Fruit fly (Drosophila melanogaster) whole organism, embryonic: Measurements from ENCODE around the gene CG33299.

Experiments
- Adf1 ChIP-seq: fragments of 200-800 bp; sonication (Bioruptor generic); IDR thresholded peaks from 2 replicates; pipeline ENCODE4 v1.3.6; 2022; ENCODE audit warnings: missing biosample characterization, missing genetic modification characterization
- Atf6 ChIP-seq: fragments of 200-800 bp; sonication (Bioruptor generic); IDR thresholded peaks from 2 replicates; pipeline ENCODE4 v1.3.6; 2022; ENCODE audit warnings: missing biosample characterization, missing genetic modification characterization
- B-H2 ChIP-seq: fragments of 200-800 bp; sonication (Bioruptor generic); optimal IDR thresholded peaks from 2 replicates; lab custom pipeline; 2018; ENCODE audit warnings: missing biosample characterization, mild to moderate bottlenecking, missing genetic modification characterization
- CG1024 ChIP-seq: fragments of 200-800 bp; sonication (Bioruptor generic); IDR thresholded peaks from 2 replicates; pipeline ENCODE4 v1.3.6; 2022; ENCODE audit warnings: missing biosample characterization, missing genetic modification characterization
- CG10565 ChIP-seq: fragments of 200-800 bp; sonication (Bioruptor generic); optimal IDR thresholded peaks from 3 replicates; lab custom pipeline; 2016; ENCODE audit warnings: missing biosample characterization, mild to moderate bottlenecking, missing genetic modification characterization
- CG11456 ChIP-seq: fragments of 200-800 bp; sonication (Bioruptor generic); IDR thresholded peaks from 3 replicates; pipeline ENCODE4 v1.3.6; 2022; ENCODE audit warnings: missing biosample characterization, missing genetic modification characterization
- CG12391 ChIP-seq: fragments of 200-800 bp; sonication (Bioruptor generic); optimal IDR thresholded peaks from 3 replicates; lab custom pipeline; 2018; ENCODE audit warnings: missing biosample characterization, mild to moderate bottlenecking, missing genetic modification characterization, moderate library complexity
- CG12744 ChIP-seq: fragments of 200-800 bp; sonication (Bioruptor generic); optimal IDR thresholded peaks from 2 replicates; lab custom pipeline; 2016; ENCODE audit warnings: missing biosample characterization, missing genetic modification characterization
- CG14860 ChIP-seq: fragments of 200-800 bp; sonication (Bioruptor generic); IDR thresholded peaks from 3 replicates; pipeline ENCODE4 v1.3.6; 2022; ENCODE audit warnings: missing biosample characterization, missing genetic modification characterization; ENCODE audit not compliant: partially characterized antibody
- CG15601 ChIP-seq: fragments of 200-800 bp; sonication (Bioruptor generic); optimal IDR thresholded peaks from 3 replicates; lab custom pipeline; 2019; ENCODE audit warnings: missing biosample characterization, mild to moderate bottlenecking, missing genetic modification characterization, moderate library complexity
- CG1602 ChIP-seq: fragments of 200-800 bp; sonication (Bioruptor generic); optimal IDR thresholded peaks from 3 replicates; lab custom pipeline; 2016; ENCODE audit warnings: missing biosample characterization, missing genetic modification characterization
- CG17612 ChIP-seq: fragments of 200-800 bp; sonication (Bioruptor generic); IDR thresholded peaks from 2 replicates; pipeline ENCODE4 v1.3.6; 2022; ENCODE audit warnings: missing biosample characterization, missing genetic modification characterization
- CG17829 ChIP-seq: fragments of 200-800 bp; optimal IDR thresholded peaks from 2 replicates; lab custom pipeline; 2019; ENCODE audit warnings: missing biosample characterization, mild to moderate bottlenecking, missing genetic modification characterization, moderate library complexity
- CG18476 ChIP-seq: fragments of 200-800 bp; sonication (Bioruptor generic); optimal IDR thresholded peaks from 2 replicates; lab custom pipeline; 2016; ENCODE audit warnings: missing biosample characterization, mild to moderate bottlenecking, missing genetic modification characterization
- CG34376 ChIP-seq: fragments of 200-800 bp; sonication (Bioruptor generic); optimal IDR thresholded peaks from 2 replicates; lab custom pipeline; 2018; ENCODE audit warnings: missing biosample characterization, mild to moderate bottlenecking, missing genetic modification characterization
- CG3726 ChIP-seq: fragments of 200-800 bp; sonication (Bioruptor generic); IDR thresholded peaks from 3 replicates; pipeline ENCODE4, ENCODE4 v1.3.6; 2022; ENCODE audit warnings: missing biosample characterization, missing genetic modification characterization
- CG4360 ChIP-seq: fragments of 200-800 bp; sonication (Bioruptor generic); IDR thresholded peaks from 2 replicates; pipeline ENCODE4 v1.3.6; 2022; ENCODE audit warnings: missing biosample characterization, missing genetic modification characterization
- CG4404 ChIP-seq: fragments of 200-800 bp; sonication (Bioruptor generic); IDR thresholded peaks from 2 replicates; pipeline ENCODE4 v1.3.6; 2022; ENCODE audit warnings: missing biosample characterization, missing genetic modification characterization
- CG4707 ChIP-seq: fragments of 200-800 bp; sonication (Bioruptor generic); optimal IDR thresholded peaks from 2 replicates; lab custom pipeline; 2018; ENCODE audit warnings: missing biosample characterization, mild to moderate bottlenecking, missing genetic modification characterization, moderate library complexity
- CG4854 ChIP-seq: fragments of 200-800 bp; sonication (Bioruptor generic); optimal IDR thresholded peaks from 2 replicates; lab custom pipeline; 2016; ENCODE audit warnings: missing biosample characterization, missing genetic modification characterization, inconsistent platforms
- CG8359 ChIP-seq: fragments of 200-800 bp; sonication (Bioruptor generic); optimal IDR thresholded peaks from 2 replicates; lab custom pipeline; 2017; ENCODE audit warnings: missing biosample characterization, mild to moderate bottlenecking, missing genetic modification characterization, borderline replicate concordance
- CG9215 ChIP-seq: fragments of 200-800 bp; sonication (Bioruptor generic); IDR thresholded peaks from 2 replicates; pipeline ENCODE4 v1.3.6; 2022; ENCODE audit warnings: missing biosample characterization, missing genetic modification characterization
- CG9876 ChIP-seq: fragments of 200-800 bp; sonication (Bioruptor generic); optimal IDR thresholded peaks from 2 replicates; lab custom pipeline; 2016; ENCODE audit warnings: missing biosample characterization, missing genetic modification characterization
- D ChIP-seq, 2 experiments: fragments of 200-800 bp in 1 of 2; fragments of >200 bp in 1 of 2; sonication (Bioruptor generic) in 1 of 2; optimal IDR thresholded peaks; 2 replicates in 1 of 2; 3 replicates in 1 of 2; lab custom pipeline; 2017; ENCODE audit warnings: mild to moderate bottlenecking in 1 of 2, missing biosample characterization in 1 of 2, missing genetic modification characterization in 1 of 2, missing genetic modification reagents in 1 of 2
- Drgx ChIP-seq: fragments of 200-800 bp; sonication (Bioruptor generic); IDR thresholded peaks from 2 replicates; pipeline ENCODE4 v1.3.6; 2022; ENCODE audit warnings: missing biosample characterization, missing genetic modification characterization
- Eip74EF ChIP-seq, 2 experiments: fragments of 200-800 bp in 1 of 2; fragments of >200 bp in 1 of 2; sonication (Bioruptor generic) in 1 of 2; optimal IDR thresholded peaks; 2 replicates each; lab custom pipeline; 2017 to 2019; ENCODE audit warnings: missing biosample characterization in 2 of 2, missing genetic modification characterization in 2 of 2, mild to moderate bottlenecking in 1 of 2, moderate library complexity in 1 of 2
- Ets65A ChIP-seq: fragments of 200-800 bp; sonication (Bioruptor generic); peaks from one replicate; lab custom pipeline; 2016; ENCODE audit warnings: missing biosample characterization, missing genetic modification characterization
- Ets97D ChIP-seq: fragments of 200-800 bp; sonication (Bioruptor generic); optimal IDR thresholded peaks from 3 replicates; lab custom pipeline; 2016; ENCODE audit warnings: missing biosample characterization, missing genetic modification characterization
- Hey ChIP-seq: fragments of 200-800 bp; sonication (Bioruptor generic); optimal IDR thresholded peaks from 3 replicates; lab custom pipeline; 2018; ENCODE audit warnings: missing biosample characterization, mild to moderate bottlenecking, missing genetic modification characterization
- HmgZ ChIP-seq: fragments of 200-800 bp; sonication (Bioruptor generic); optimal IDR thresholded peaks from 2 replicates; lab custom pipeline; 2018; ENCODE audit warnings: missing biosample characterization, mild to moderate bottlenecking, missing genetic modification characterization
- Hsf ChIP-seq: fragments of 200-800 bp; sonication (Bioruptor generic); optimal IDR thresholded peaks from 3 replicates; lab custom pipeline; 2016; ENCODE audit warnings: missing biosample characterization, missing genetic modification characterization
- NC2β ChIP-seq: fragments of 200-800 bp; sonication (Bioruptor generic); optimal IDR thresholded peaks from 2 replicates; lab custom pipeline; 2016; ENCODE audit warnings: missing biosample characterization, missing genetic modification characterization
- Oli ChIP-seq: fragments of 200-800 bp; sonication (Bioruptor generic); optimal IDR thresholded peaks from 2 replicates; lab custom pipeline; 2018; ENCODE audit warnings: missing biosample characterization, mild to moderate bottlenecking, missing genetic modification characterization, moderate library complexity
- Optix ChIP-seq: fragments of 200-800 bp; sonication (Bioruptor generic); IDR thresholded peaks from 3 replicates; pipeline ENCODE4 v1.3.6; 2022; ENCODE audit warnings: missing biosample characterization, missing genetic modification characterization
- Pdp1 ChIP-seq, 2 experiments: fragments of 200-800 bp; sonication (Bioruptor generic); optimal IDR thresholded peaks; 3 replicates each; lab custom pipeline; 2016; ENCODE audit warnings: missing biosample characterization in 2 of 2, missing genetic modification characterization in 2 of 2, mild to moderate bottlenecking in 1 of 2, moderate library complexity in 1 of 2
- Ptx1 ChIP-seq: fragments of 200-800 bp; sonication (Bioruptor generic); IDR thresholded peaks from 2 replicates; pipeline ENCODE4 v1.3.6; 2022; ENCODE audit warnings: missing biosample characterization, missing genetic modification characterization
- Rfx ChIP-seq: fragments of 200-800 bp; sonication (Bioruptor generic); IDR thresholded peaks from 2 replicates; pipeline ENCODE4 v1.3.6; 2022; ENCODE audit warnings: missing biosample characterization, missing genetic modification characterization
- Sry-β ChIP-seq: fragments of 200-800 bp; sonication (Bioruptor generic); optimal IDR thresholded peaks from 2 replicates; lab custom pipeline; 2018; ENCODE audit warnings: missing biosample characterization, mild to moderate bottlenecking, missing genetic modification characterization, moderate library complexity
- al ChIP-seq: fragments of 200-800 bp; sonication (Bioruptor generic); IDR thresholded peaks from 2 replicates; pipeline ENCODE4 v1.3.6; 2022; ENCODE audit warnings: missing biosample characterization, missing genetic modification characterization
- bigmax ChIP-seq: fragments of 200-800 bp; sonication (Bioruptor generic); optimal IDR thresholded peaks from 2 replicates; lab custom pipeline; 2018; ENCODE audit warnings: missing biosample characterization, mild to moderate bottlenecking, missing genetic modification characterization
- bowl ChIP-seq: fragments of 200-800 bp; sonication (Bioruptor generic); IDR thresholded peaks from 2 replicates; pipeline ENCODE4 v1.3.6; 2022; ENCODE audit warnings: missing biosample characterization, missing genetic modification characterization
- danr ChIP-seq: fragments of 200-800 bp; sonication (Bioruptor generic); IDR thresholded peaks from 2 replicates; pipeline ENCODE4 v1.3.6; 2022; ENCODE audit warnings: missing biosample characterization, missing genetic modification characterization
- eve ChIP-seq, 2 experiments: fragments of >200 bp; optimal IDR thresholded peaks; 2 replicates each; lab custom pipeline; 2017; ENCODE audit warnings: missing biosample characterization in 2 of 2, missing genetic modification characterization in 2 of 2
- fd96Cb ChIP-seq: fragments of 200-800 bp; sonication (Bioruptor generic); optimal IDR thresholded peaks from 2 replicates; lab custom pipeline; 2018; ENCODE audit warnings: missing biosample characterization, mild to moderate bottlenecking, missing genetic modification characterization, moderate library complexity
- gce ChIP-seq: fragments of 200-800 bp; sonication (Bioruptor generic); IDR thresholded peaks from 3 replicates; pipeline ENCODE4 v1.3.6; 2022; ENCODE audit warnings: missing biosample characterization, missing genetic modification characterization
- grn ChIP-seq: fragments of 200-800 bp; sonication (Bioruptor generic); optimal IDR thresholded peaks from 3 replicates; lab custom pipeline; 2017; ENCODE audit warnings: missing biosample characterization, missing genetic modification characterization
- insv ChIP-seq, 2 experiments: fragments of 200-800 bp; sonication (Bioruptor generic); optimal IDR thresholded peaks; 3 replicates each; lab custom pipeline; 2016 to 2018; ENCODE audit warnings: missing biosample characterization in 2 of 2, missing genetic modification characterization in 2 of 2
- kah ChIP-seq: fragments of 200-800 bp; sonication (Bioruptor generic); optimal IDR thresholded peaks from 2 replicates; lab custom pipeline; 2018; ENCODE audit warnings: missing biosample characterization, mild to moderate bottlenecking, missing genetic modification characterization
- lmd ChIP-seq: fragments of 200-800 bp; sonication (Bioruptor generic); IDR thresholded peaks from 2 replicates; pipeline ENCODE4 v1.3.6; 2022; ENCODE audit warnings: missing biosample characterization, missing genetic modification characterization
- shn ChIP-seq: fragments of 200-800 bp; sonication (Bioruptor generic); optimal IDR thresholded peaks from 3 replicates; lab custom pipeline; 2016; ENCODE audit warnings: missing biosample characterization, missing genetic modification characterization
- slbo ChIP-seq: fragments of 200-800 bp; sonication (Bioruptor generic); IDR thresholded peaks from 2 replicates; pipeline ENCODE4 v1.3.6; 2022; ENCODE audit warnings: missing biosample characterization, missing genetic modification characterization

Gene CG33299

DNA sequence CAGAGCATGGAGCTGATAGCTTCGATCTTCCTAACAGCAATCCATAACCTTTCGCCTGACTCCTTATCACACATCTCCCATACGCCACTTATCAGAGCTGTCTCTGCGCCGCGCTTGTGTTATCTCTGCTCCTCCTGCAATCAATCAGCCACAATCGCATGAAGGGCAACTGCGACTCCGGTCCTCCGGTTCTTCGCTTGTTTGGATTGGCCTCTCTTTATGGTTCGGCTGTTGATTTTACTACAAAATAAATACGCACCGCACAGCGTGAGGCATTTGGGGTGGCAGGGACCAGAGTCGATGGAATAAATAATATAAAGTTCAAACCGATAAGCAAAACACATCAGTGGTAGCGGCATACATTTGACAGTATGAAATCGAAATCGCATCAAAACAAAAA is 23.3 kb upstream of the CG33299 start (continued):
- TF ChIP-seq fd96Cb (tag; lab: Kevin White, UChicago) = peak; percentile 47
- peak; percentile 77 for TF ChIP-seq CG15601 (tag; lab: Kevin White, UChicago)
- TF ChIP-seq insv (GFP tag; optimal IDR thresholded peaks at IDR 0.05; lab: Kevin White, UChicago) = no peak
- no peak for TF ChIP-seq HmgZ (tag; lab: Kevin White, UChicago)
- TF ChIP-seq CG10565 (GFP tag; lab: Kevin White, UChicago) = no peak
- no peak for TF ChIP-seq CG14860 (GFP tag; lab: Robert Waterston, UW)
- no peak for TF ChIP-seq slbo
- peak; percentile 16 for TF ChIP-seq Hey (tag; lab: Kevin White, UChicago)
- no peak for TF ChIP-seq CG17612 (GFP tag; lab: Robert Waterston, UW)
- TF ChIP-seq CG12391 (tag; lab: Kevin White, UChicago) = peak; percentile 13
- TF ChIP-seq shn = peak; percentile 49
- no peak for TF ChIP-seq eve (GFP tag; optimal IDR thresholded peaks at IDR 0.05; lab: Kevin White, UChicago)
- peak; percentile 50 for TF ChIP-seq CG4404 (GFP tag; lab: Robert Waterston, UW)
- no peak for TF ChIP-seq al
- TF ChIP-seq CG9876 (GFP tag; lab: Kevin White, UChicago) = peak; percentile 48
- TF ChIP-seq Sry-β (GFP tag; lab: Kevin White, UChicago) = peak; percentile 41
- no peak for TF ChIP-seq D (optimal IDR thresholded peaks at IDR 0.05; lab: Kevin White, UChicago)
- TF ChIP-seq D (GFP tag; optimal IDR thresholded peaks at IDR 0.05; lab: Kevin White, UChicago) = peak; percentile 77
- TF ChIP-seq Oli = no peak
- TF ChIP-seq Pdp1 (GFP tag; optimal IDR thresholded peaks at IDR 0.05; lab: Kevin White, UChicago) = peak; percentile 39 to 73
- peak; percentile 19; the same call in 1 of the 2 replicates for TF ChIP-seq Atf6
- no peak for TF ChIP-seq lmd (GFP tag; lab: Robert Waterston, UW)
- TF ChIP-seq CG11456 (GFP tag; lab: Robert Waterston, UW) = 0 out of 3 replicates have a peak, but pooled peaks have one; percentile 47
- TF ChIP-seq bowl = no peak
- TF ChIP-seq Rfx (GFP tag; lab: Robert Waterston, UW) = peak; percentile 48
- TF ChIP-seq Eip74EF (GFP tag; optimal IDR thresholded peaks at IDR 0.05; lab: Kevin White, UChicago) = no peak
- TF ChIP-seq danr (GFP tag; lab: Robert Waterston, UW) = peak; percentile 42
- TF ChIP-seq CG4854 (GFP tag; lab: Kevin White, UChicago) = peak; percentile 20
- TF ChIP-seq CG8359 = peak; percentile 67
- TF ChIP-seq CG4360 (GFP tag; lab: Robert Waterston, UW) = peak; percentile 66
- peak; percentile 26 for TF ChIP-seq Hsf
- no peak for TF ChIP-seq CG9215
- peak; percentile 56 for TF ChIP-seq CG18476 (GFP tag; lab: Kevin White, UChicago)
- TF ChIP-seq Optix (GFP tag; lab: Robert Waterston, UW) = 0 out of 3 replicates have a peak, but pooled peaks have one; percentile 13
- TF ChIP-seq CG17829 (tag; lab: Kevin White, UChicago) = peak; percentile 43
- TF ChIP-seq NC2β (GFP tag; lab: Kevin White, UChicago) = peak; percentile 81
- TF ChIP-seq CG34376 = no peak
- peak; percentile 34 for TF ChIP-seq CG1602 (GFP tag; lab: Kevin White, UChicago)
- TF ChIP-seq bigmax (GFP tag; lab: Kevin White, UChicago) = peak; percentile 20
- TF ChIP-seq Ets97D = peak; percentile 44
- TF ChIP-seq Drgx (GFP tag; lab: Robert Waterston, UW) = no peak
- peak; percentile 46 for TF ChIP-seq CG4707 (GFP tag; lab: Kevin White, UChicago)
- 0 out of 3 replicates have a peak, but pooled peaks have one; percentile 29 for TF ChIP-seq CG3726 (GFP tag; lab: Robert Waterston, UW)
- no peak for TF ChIP-seq CG12744 (GFP tag; lab: Kevin White, UChicago)
- TF ChIP-seq CG1024 (GFP tag; lab: Robert Waterston, UW) = peak; percentile 31; the same call in 1 of the 2 replicates
- no peak for TF ChIP-seq Adf1 (GFP tag; lab: Robert Waterston, UW)
- TF ChIP-seq gce = peak; percentile 67; the same call in 1 of the 3 replicates
- TF ChIP-seq Ptx1 (GFP tag; lab: Robert Waterston, UW) = 0 out of 2 replicates have a peak, but pooled peaks have one; percentile 11
- no peak for TF ChIP-seq B-H2 (GFP tag; lab: Kevin White, UChicago)
- TF ChIP-seq grn (GFP tag; lab: Kevin White, UChicago) = peak; percentile 97
- no peak for TF ChIP-seq kah (GFP tag; lab: Kevin White, UChicago)
- peak; percentile 87 for TF ChIP-seq Ets65A (GFP tag; lab: Kevin White, UChicago)
